Worm (Caenorhabditis elegans): ENCODE data around the gene sec-23.

DNA sequence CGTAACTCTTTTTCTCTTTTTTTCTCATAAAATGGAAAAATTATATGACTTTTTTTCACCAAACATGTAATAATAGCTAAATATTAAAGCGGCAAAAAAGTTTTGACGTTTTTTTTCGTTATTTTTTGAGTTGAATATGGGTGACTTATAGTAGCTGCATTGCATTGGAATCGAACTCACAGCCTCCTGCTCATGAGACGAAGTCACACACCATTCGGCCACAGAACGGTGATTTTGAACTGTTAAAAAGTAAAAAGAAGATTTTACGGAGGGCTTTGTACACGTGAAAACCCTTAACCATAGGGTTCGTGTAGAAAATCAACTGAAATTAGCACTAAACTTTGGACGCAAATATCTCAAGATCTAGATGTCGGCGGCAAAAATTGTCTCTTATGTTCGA is 60.8 kb downstream of the sec-23 start:
- TF ChIP-seq lsy-2 (tag; optimal IDR thresholded peaks at IDR 0.05) (no peak), ceh-82 (tag; optimal IDR thresholded peaks at IDR 0.05) (no peak), nhr-237 (tag; optimal IDR thresholded peaks at IDR 0.05) (no peak), unc-62 (GFP tag; optimal IDR thresholded peaks at IDR 0.05) (no peak), unc-39 (tag; optimal IDR thresholded peaks at IDR 0.05) (no peak), ama-1 (optimal IDR thresholded peaks at IDR 0.05) (no peak), nhr-77 (tag; optimal IDR thresholded peaks at IDR 0.05) (no peak)

All from whole organism, L2 larva.